Worm (Caenorhabditis elegans) whole organism, L1 larva: ENCODE data around the gene cwf-19L2.

Experiments
- C04F5.9 ChIP-seq: sonication (generic microtip); optimal IDR thresholded peaks from 2 replicates; lab custom pipeline; 2016; ENCODE audit warnings: missing genetic modification characterization, missing compliant biosample characterization
- F16B12.6 ChIP-seq: fragments of 150-350 bp; optimal IDR thresholded peaks from 2 replicates; lab custom pipeline; 2014; ENCODE audit warnings: missing biosample characterization, missing genetic modification characterization
- Y116A8C.19 ChIP-seq: sonication (generic microtip); optimal IDR thresholded peaks from 2 replicates; lab custom pipeline; 2016; ENCODE audit warnings: missing compliant biosample characterization, missing genetic modification characterization, borderline replicate concordance
- alr-1 ChIP-seq: fragments of 200-800 bp; sonication (Bioruptor generic); optimal IDR thresholded peaks from 2 replicates; lab custom pipeline; 2018; ENCODE audit warnings: borderline replicate concordance, mild to moderate bottlenecking, missing genetic modification characterization, missing compliant biosample characterization
- ama-1 ChIP-seq: fragments of 150-350 bp; optimal IDR thresholded peaks from 2 replicates; lab custom pipeline; 2014
- blmp-1 ChIP-seq: fragments of 150-350 bp; optimal IDR thresholded peaks from 2 replicates; lab custom pipeline; 2014; ENCODE audit warnings: missing biosample characterization, missing genetic modification characterization
- ces-1 ChIP-seq: fragments of 150-350 bp; optimal IDR thresholded peaks from 2 replicates; lab custom pipeline; 2014; ENCODE audit warnings: missing biosample characterization, missing genetic modification reagents, missing genetic modification characterization
- efl-1 ChIP-seq, 4 experiments: fragments of 150-350 bp; optimal IDR thresholded peaks in 3 of 4; peaks in 1 of 4; 1 replicate in 1 of 4; 2 replicates in 3 of 4; lab custom pipeline; 2014; ENCODE audit warnings: missing biosample characterization in 2 of 4, missing genetic modification characterization in 2 of 4, missing genetic modification reagents in 2 of 4
- egl-13 ChIP-seq: sonication (generic microtip); optimal IDR thresholded peaks from 2 replicates; lab custom pipeline; 2016; ENCODE audit warnings: missing genotype, missing genetic modification reagents, missing genetic modification characterization, missing compliant biosample characterization
- egl-27 ChIP-seq, 2 experiments: fragments of 150-350 bp in 1 of 2; sonication (generic microtip); optimal IDR thresholded peaks; 3 replicates each; lab custom pipeline; 2017 to 2018; ENCODE audit warnings: missing biosample characterization in 2 of 2, missing genetic modification characterization in 2 of 2, missing genetic modification reagents in 2 of 2
- elt-2 ChIP-seq: sonication (generic microtip); optimal IDR thresholded peaks from 2 replicates; lab custom pipeline; 2016; ENCODE audit warnings: missing genetic modification characterization, mild to moderate bottlenecking, inconsistent platforms, missing compliant biosample characterization, missing genetic modification reagents
- fkh-10 ChIP-seq: sonication (generic microtip); optimal IDR thresholded peaks from 2 replicates; lab custom pipeline; 2017; ENCODE audit warnings: missing biosample characterization, missing genetic modification reagents, missing genetic modification characterization
- fos-1 ChIP-seq: fragments of 150-350 bp; optimal IDR thresholded peaks from 2 replicates; lab custom pipeline; 2014; ENCODE audit warnings: missing biosample characterization, missing genetic modification characterization
- hlh-4 ChIP-seq: sonication (generic microtip); optimal IDR thresholded peaks from 2 replicates; lab custom pipeline; 2016; ENCODE audit warnings: mild to moderate bottlenecking, missing genetic modification characterization, missing compliant biosample characterization
- lin-14 ChIP-seq: fragments of 200-800 bp; sonication (Bioruptor generic); optimal IDR thresholded peaks from 2 replicates; lab custom pipeline; 2018; ENCODE audit warnings: mild to moderate bottlenecking, missing genetic modification characterization, moderate library complexity, missing compliant biosample characterization
- lin-15B ChIP-seq: fragments of 150-350 bp; sonication (generic microtip); optimal IDR thresholded peaks from 3 replicates; lab custom pipeline; 2014; ENCODE audit warnings: missing biosample characterization, missing genetic modification characterization
- lin-35 ChIP-seq, 2 experiments: fragments of 150-350 bp; optimal IDR thresholded peaks; 2 replicates each; lab custom pipeline; 2014; ENCODE audit warnings: missing biosample characterization in 2 of 2, missing genetic modification characterization in 2 of 2, missing genetic modification reagents in 2 of 2
- lin-39 ChIP-seq: fragments of 150-350 bp; optimal IDR thresholded peaks from 2 replicates; lab custom pipeline; 2014; ENCODE audit warnings: missing biosample characterization, missing genetic modification reagents, missing genetic modification characterization
- lir-3 ChIP-seq: sonication (generic microtip); optimal IDR thresholded peaks from 2 replicates; lab custom pipeline; 2016; ENCODE audit warnings: mild to moderate bottlenecking, missing genetic modification characterization, moderate library complexity, missing compliant biosample characterization; ENCODE audit not compliant: poor library complexity
- lsy-2 ChIP-seq, 2 experiments: fragments of 150-350 bp; optimal IDR thresholded peaks; 2 replicates each; lab custom pipeline; 2014; ENCODE audit warnings: missing biosample characterization in 2 of 2, missing genetic modification characterization in 2 of 2
- mab-9 ChIP-seq: fragments of 200-800 bp; sonication (Bioruptor generic); IDR thresholded peaks from 2 replicates; pipeline ENCODE4 v1.3.6; 2022; ENCODE audit warnings: missing genetic modification reagents, missing genetic modification characterization, missing compliant biosample characterization
- mdl-1 ChIP-seq, 2 experiments: fragments of 150-350 bp; optimal IDR thresholded peaks; 2 replicates each; lab custom pipeline; 2014 to 2017; ENCODE audit warnings: missing biosample characterization in 2 of 2, missing genetic modification characterization in 2 of 2, inconsistent platforms in 1 of 2
- mef-2 ChIP-seq: fragments of 150-350 bp; optimal IDR thresholded peaks from 2 replicates; lab custom pipeline; 2014; ENCODE audit warnings: missing biosample characterization, missing genetic modification characterization
- mep-1 ChIP-seq: fragments of 150-350 bp; optimal IDR thresholded peaks from 2 replicates; lab custom pipeline; 2014; ENCODE audit warnings: missing biosample characterization, missing genetic modification characterization
- nhr-11 ChIP-seq: fragments of 150-350 bp; optimal IDR thresholded peaks from 2 replicates; lab custom pipeline; 2014; ENCODE audit warnings: missing biosample characterization, missing genetic modification characterization
- nhr-20 ChIP-seq: sonication (generic microtip); optimal IDR thresholded peaks from 2 replicates; lab custom pipeline; 2016; ENCODE audit warnings: mild to moderate bottlenecking, missing genetic modification characterization, missing compliant biosample characterization
- nhr-47 ChIP-seq: sonication (generic microtip); optimal IDR thresholded peaks from 2 replicates; lab custom pipeline; 2016; ENCODE audit warnings: mild to moderate bottlenecking, missing genetic modification characterization, moderate library complexity, missing compliant biosample characterization
- nhr-76 ChIP-seq: sonication (generic microtip); optimal IDR thresholded peaks from 2 replicates; lab custom pipeline; 2017; ENCODE audit warnings: missing biosample characterization, missing genetic modification characterization
- snpc-4 ChIP-seq: fragments of 150-350 bp; optimal IDR thresholded peaks from 2 replicates; lab custom pipeline; 2014; ENCODE audit warnings: missing biosample characterization, missing genetic modification characterization
- snu-23 ChIP-seq: sonication (generic microtip); optimal IDR thresholded peaks from 2 replicates; lab custom pipeline; 2016; ENCODE audit warnings: missing genetic modification characterization, missing compliant biosample characterization
- sox-4 ChIP-seq: sonication (generic microtip); optimal IDR thresholded peaks from 2 replicates; lab custom pipeline; 2016; ENCODE audit warnings: missing genetic modification characterization, missing compliant biosample characterization
- sup-37 ChIP-seq: fragments of 200-800 bp; sonication (Bioruptor generic); optimal IDR thresholded peaks from 2 replicates; lab custom pipeline; 2018; ENCODE audit warnings: mild to moderate bottlenecking, missing genetic modification characterization, missing compliant biosample characterization
- unc-30 ChIP-seq: sonication (generic microtip); optimal IDR thresholded peaks from 2 replicates; lab custom pipeline; 2017; ENCODE audit warnings: missing biosample characterization, missing genetic modification characterization
- xbp-1 ChIP-seq: sonication (generic microtip); optimal IDR thresholded peaks from 2 replicates; lab custom pipeline; 2016; ENCODE audit warnings: missing genetic modification characterization, missing compliant biosample characterization
- zip-4 ChIP-seq: fragments of 200-800 bp; sonication (Bioruptor generic); optimal IDR thresholded peaks from 2 replicates; lab custom pipeline; 2018; ENCODE audit warnings: mild to moderate bottlenecking, missing genetic modification characterization, moderate library complexity, missing compliant biosample characterization
- ztf-11 ChIP-seq, 2 experiments: sonication (generic microtip); optimal IDR thresholded peaks; 2 replicates each; lab custom pipeline; 2016 to 2017; ENCODE audit warnings: missing genetic modification characterization in 2 of 2, missing biosample characterization in 1 of 2, missing compliant biosample characterization in 1 of 2

The cwf-19L2 gene

ce11 chrIII:7293075-7293684, at the start of gene cwf-19L2:
cwf-19L2 (plus strand) TSS chrIII:7293634.
- TF ChIP-seq lin-35 (GFP tag; optimal IDR thresholded peaks at IDR 0.05; lab: Kevin White, UChicago), result peak in 1 of 2 experiments; percentile 3
- TF ChIP-seq lin-15B (tag; lab: Kevin White, UChicago), result no peak
- TF ChIP-seq fos-1 (tag; lab: Kevin White, UChicago), result no peak
- no peak for TF ChIP-seq egl-27 (tag; optimal IDR thresholded peaks at IDR 0.05; lab: Kevin White, UChicago)
- TF ChIP-seq lsy-2 (tag; optimal IDR thresholded peaks at IDR 0.05; lab: Kevin White, UChicago), result peak; percentile 44 to 70
- TF ChIP-seq efl-1 (optimal IDR thresholded peaks at IDR 0.05; lab: Kevin White, UChicago), result peak; percentile 2 to 67
- no peak for TF ChIP-seq efl-1 (GFP tag; optimal IDR thresholded peaks at IDR 0.05 in 1 of 2; lab: Kevin White, UChicago)
- TF ChIP-seq zip-4 (GFP tag; lab: Kevin White, UChicago), result no peak
- peak; percentile 57 for TF ChIP-seq F16B12.6
- no peak for TF ChIP-seq snpc-4 (tag; lab: Kevin White, UChicago)
- TF ChIP-seq lin-39 (tag; lab: Kevin White, UChicago), result no peak
- no peak for TF ChIP-seq egl-13 (tag; lab: Kevin White, UChicago)
- TF ChIP-seq C04F5.9 (tag; lab: Kevin White, UChicago), result no peak
- TF ChIP-seq sox-4, result no peak
- no peak for TF ChIP-seq nhr-11 (tag; lab: Kevin White, UChicago)
- TF ChIP-seq unc-30 (tag; lab: Kevin White, UChicago), result no peak
- no peak for TF ChIP-seq ama-1

ce11 chrIII:7246389-7246788, 47.0 kb upstream of the cwf-19L2 start:
- TF ChIP-seq nhr-47 (peak; percentile 3), lin-15B (tag; lab: Kevin White, UChicago) (no peak)
- TF ChIP-seq, all 84 proteins: peak for 1

- TF ChIP-seq Y116A8C.19 (tag; lab: Kevin White, UChicago), result no peak
Observed at ce11 chrIII:7247740-7248139, 45.7 kb upstream of the cwf-19L2 start, which contains the start of gene zmp-6. zmp-6 (minus strand) TSS chrIII:7247840.

- TF ChIP-seq lin-14 (GFP tag; lab: Kevin White, UChicago), result peak; percentile 72
- TF ChIP-seq ces-1 (GFP tag; lab: Kevin White, UChicago), result peak; percentile 82
- TF ChIP-seq fkh-10 (GFP tag; lab: Kevin White, UChicago), result peak; percentile 78
- TF ChIP-seq blmp-1 (tag; lab: Kevin White, UChicago), result no peak
Observed at ce11 chrIII:7253669-7254068, 39.8 kb upstream of the cwf-19L2 start.

ce11 chrIII:7258931-7259330, 34.5 kb upstream of the cwf-19L2 start, which contains the start of gene B0361.4:
B0361.4 (plus strand) TSS chrIII:7258991.
- TF ChIP-seq mep-1, result no peak
- no peak for TF ChIP-seq snu-23 (GFP tag; lab: Kevin White, UChicago)
- TF ChIP-seq sup-37, result no peak
- no peak for TF ChIP-seq mab-9 (GFP tag; lab: Robert Waterston, UW)
- no peak for TF ChIP-seq lir-3 (tag; lab: Kevin White, UChicago)
- peak; percentile 88 for TF ChIP-seq fkh-10 (GFP tag; lab: Kevin White, UChicago)
- TF ChIP-seq alr-1, result no peak
- no peak for TF ChIP-seq mef-2 (tag; lab: Kevin White, UChicago)
- TF ChIP-seq lin-14 (GFP tag; lab: Kevin White, UChicago), result peak; percentile 18
- TF ChIP-seq nhr-20, result no peak
- no peak for TF ChIP-seq zip-4 (GFP tag; lab: Kevin White, UChicago)
- TF ChIP-seq nhr-76, result no peak
- no peak for TF ChIP-seq elt-2
- TF ChIP-seq ztf-11 (tag; optimal IDR thresholded peaks at IDR 0.05; lab: Kevin White, UChicago), result no peak
- no peak for TF ChIP-seq mdl-1 (tag; optimal IDR thresholded peaks at IDR 0.05; lab: Kevin White, UChicago)
- TF ChIP-seq hlh-4, result no peak
- TF ChIP-seq xbp-1 (tag; lab: Kevin White, UChicago), result no peak
